Worm (Caenorhabditis elegans) whole organism, late embryonic: ENCODE results near the gene wdfy-2.

Source experiments
- T23F11.4 ChIP-seq: fragments of 200-800 bp; sonication (Bioruptor generic); optimal IDR thresholded peaks from 2 replicates; lab custom pipeline; 2018; ENCODE audit warnings: mild to moderate bottlenecking, missing genetic modification characterization, missing compliant biosample characterization
- ceh-22 ChIP-seq: sonication (generic microtip); optimal IDR thresholded peaks from 2 replicates; lab custom pipeline; 2017; ENCODE audit warnings: missing biosample characterization, missing genetic modification characterization
- ceh-30 ChIP-seq: fragments of 150-350 bp; optimal IDR thresholded peaks from 2 replicates; lab custom pipeline; 2014; ENCODE audit warnings: missing biosample characterization, missing genetic modification characterization
- ceh-9 ChIP-seq: sonication (generic microtip); optimal IDR thresholded peaks from 2 replicates; lab custom pipeline; 2016; ENCODE audit warnings: mild to moderate bottlenecking, missing genetic modification characterization, inconsistent platforms, missing compliant biosample characterization
- elt-2 ChIP-seq: sonication (generic microtip); optimal IDR thresholded peaks from 2 replicates; lab custom pipeline; 2016; ENCODE audit warnings: missing genetic modification reagents, missing genetic modification characterization, missing compliant biosample characterization
- fkh-10 ChIP-seq: fragments of 150-350 bp; optimal IDR thresholded peaks from 2 replicates; lab custom pipeline; 2014; ENCODE audit warnings: missing biosample characterization, missing genetic modification reagents, missing genetic modification characterization
- hlh-13 ChIP-seq: fragments of 200-800 bp; sonication (Bioruptor generic); optimal IDR thresholded peaks from 2 replicates; lab custom pipeline; 2018; ENCODE audit warnings: mild to moderate bottlenecking, missing genetic modification characterization, missing compliant biosample characterization
- madf-2 ChIP-seq: sonication (generic microtip); optimal IDR thresholded peaks from 2 replicates; lab custom pipeline; 2017; ENCODE audit warnings: missing genetic modification characterization, missing compliant biosample characterization
- nfya-1 ChIP-seq: sonication (generic microtip); optimal IDR thresholded peaks from 2 replicates; lab custom pipeline; 2017; ENCODE audit warnings: missing genetic modification characterization, mild to moderate bottlenecking, missing compliant biosample characterization, antibody characterized with exemption, moderate library complexity
- nhr-11 ChIP-seq: fragments of 150-350 bp; optimal IDR thresholded peaks from 2 replicates; lab custom pipeline; 2014; ENCODE audit warnings: missing biosample characterization, missing genetic modification characterization
- pha-2 ChIP-seq: sonication (generic microtip); optimal IDR thresholded peaks from 2 replicates; lab custom pipeline; 2017; ENCODE audit warnings: mild to moderate bottlenecking, missing genetic modification characterization, missing compliant biosample characterization
- ttx-3 ChIP-seq: sonication (generic microtip); optimal IDR thresholded peaks from 2 replicates; lab custom pipeline; 2016; ENCODE audit warnings: missing genetic modification reagents, missing genetic modification characterization, missing compliant biosample characterization
- unc-55 ChIP-seq: sonication (generic microtip); optimal IDR thresholded peaks from 2 replicates; lab custom pipeline; 2017; ENCODE audit warnings: missing biosample characterization, missing genetic modification reagents, missing genetic modification characterization

DNA sequence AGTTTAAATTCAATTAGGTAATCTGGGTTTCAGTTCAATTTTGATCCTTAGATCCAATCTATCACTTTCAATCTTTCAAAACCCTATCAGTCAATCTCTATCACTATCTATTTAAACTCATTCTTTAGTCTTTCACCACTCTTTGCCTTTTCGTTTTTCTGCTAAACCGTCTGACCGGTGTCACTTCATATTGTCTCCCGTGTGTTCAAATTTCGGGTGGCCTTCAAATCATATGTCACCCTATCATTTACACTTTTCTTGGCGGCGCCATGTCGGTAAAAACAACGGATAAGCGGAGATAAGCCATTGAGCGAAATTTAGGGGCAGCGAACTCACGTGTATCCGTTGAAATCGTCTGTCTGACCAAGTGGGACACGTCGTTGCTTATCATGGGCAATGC lies 24.3 kb downstream of the wdfy-2 start:
- TF ChIP-seq fkh-10 (no peak), nhr-11 (tag; lab: Kevin White, UChicago) (no peak), ceh-22 (no peak), hlh-13 (GFP tag; lab: Kevin White, UChicago) (no peak), T23F11.4 (GFP tag; lab: Kevin White, UChicago) (no peak), ceh-9 (no peak), nfya-1 (tag; lab: Kevin White, UChicago) (no peak), pha-2 (tag; lab: Kevin White, UChicago) (no peak), elt-2 (tag; lab: Kevin White, UChicago) (no peak), ceh-30 (tag; lab: Kevin White, UChicago) (no peak), ttx-3 (tag; lab: Kevin White, UChicago) (no peak), unc-55 (GFP tag; lab: Kevin White, UChicago) (no peak), madf-2 (tag; lab: Kevin White, UChicago) (no peak)
